Worm (Caenorhabditis elegans) whole organism, early embryonic: ENCODE results near the gene tmd-2.

Source experiments
- aly-1 ChIP-seq: sonication (generic microtip); optimal IDR thresholded peaks from 2 replicates; lab custom pipeline; 2016; ENCODE audit warnings: missing genetic modification characterization, missing compliant biosample characterization
- ama-1 ChIP-seq: fragments of 150-350 bp; optimal IDR thresholded peaks from 2 replicates; lab custom pipeline; 2014
- ceh-13 ChIP-seq: fragments of 200-800 bp; sonication (Bioruptor generic); optimal IDR thresholded peaks from 2 replicates; lab custom pipeline; 2018; ENCODE audit warnings: mild to moderate bottlenecking, missing genetic modification characterization, missing compliant biosample characterization
- ets-7 ChIP-seq: sonication (generic microtip); optimal IDR thresholded peaks from 2 replicates; lab custom pipeline; 2016; ENCODE audit warnings: missing genotype, missing genetic modification characterization, missing compliant biosample characterization
- sea-1 ChIP-seq: fragments of 200-800 bp; sonication (Bioruptor generic); conservative IDR thresholded peaks from 2 replicates; pipeline ENCODE4 v1.3.6; 2022; ENCODE audit warnings: missing genetic modification characterization, missing compliant biosample characterization

- TF ChIP-seq ama-1 (lab: Kevin White, UChicago), result no peak
- TF ChIP-seq aly-1 (tag; lab: Kevin White, UChicago), result no peak
- no peak for TF ChIP-seq sea-1 (GFP tag; lab: Robert Waterston, UW)
- TF ChIP-seq ets-7, result no peak
- TF ChIP-seq ceh-13 (GFP tag; lab: Kevin White, UChicago), result no peak
These were observed 41.4 kb downstream of the tmd-2 start, which contains the start of gene F38E1.3 for ce11 chrV:8375849-8376248.
